Fruit fly (Drosophila melanogaster) whole organism, embryonic: ENCODE measurements around the gene CG6527.
A peak's percentile ranks its signal among the peaks of the same experiment; 100 is the strongest.

ENCODE experiments used
- Ada2b ChIP-seq: fragments of 200-800 bp; sonication (Bioruptor generic); IDR thresholded peaks from 2 replicates; pipeline ENCODE4 v1.3.6; 2022; ENCODE audit warnings: missing biosample characterization, missing genetic modification characterization
- Adf1 ChIP-seq: fragments of 200-800 bp; sonication (Bioruptor generic); IDR thresholded peaks from 2 replicates; pipeline ENCODE4 v1.3.6; 2022; ENCODE audit warnings: missing biosample characterization, missing genetic modification characterization
- B-H2 ChIP-seq: fragments of 200-800 bp; sonication (Bioruptor generic); optimal IDR thresholded peaks from 2 replicates; lab custom pipeline; 2018; ENCODE audit warnings: missing biosample characterization, mild to moderate bottlenecking, missing genetic modification characterization
- BEAF-32 ChIP-seq: fragments of 200-800 bp; sonication (Bioruptor generic); optimal IDR thresholded peaks from 3 replicates; lab custom pipeline; 2017; ENCODE audit warnings: missing biosample characterization, missing genetic modification characterization, mild to moderate bottlenecking, moderate library complexity, missing genetic modification reagents
- CG10147 ChIP-seq: fragments of 200-800 bp; sonication (Bioruptor generic); optimal IDR thresholded peaks from 2 replicates; lab custom pipeline; 2019; ENCODE audit warnings: missing biosample characterization, mild to moderate bottlenecking, missing genetic modification characterization, moderate library complexity
- CG10366 ChIP-seq: fragments of 200-800 bp; sonication (Bioruptor generic); IDR thresholded peaks from 2 replicates; pipeline ENCODE4 v1.3.6; 2022; ENCODE audit warnings: missing biosample characterization, missing genetic modification characterization
- CG11456 ChIP-seq: fragments of 200-800 bp; sonication (Bioruptor generic); IDR thresholded peaks from 3 replicates; pipeline ENCODE4 v1.3.6; 2022; ENCODE audit warnings: missing biosample characterization, missing genetic modification characterization
- CG11560 ChIP-seq: fragments of 200-800 bp; sonication (Bioruptor generic); IDR thresholded peaks from 3 replicates; pipeline ENCODE4 v1.3.6; 2022; ENCODE audit warnings: missing biosample characterization, missing genetic modification characterization
- CG12391 ChIP-seq: fragments of 200-800 bp; sonication (Bioruptor generic); optimal IDR thresholded peaks from 3 replicates; lab custom pipeline; 2018; ENCODE audit warnings: missing biosample characterization, mild to moderate bottlenecking, missing genetic modification characterization, moderate library complexity
- CG13123 ChIP-seq: fragments of 200-800 bp; sonication (Bioruptor generic); optimal IDR thresholded peaks from 2 replicates; lab custom pipeline; 2016; ENCODE audit warnings: missing biosample characterization, missing genetic modification characterization
- CG15696 ChIP-seq: fragments of 200-800 bp; sonication (Bioruptor generic); optimal IDR thresholded peaks from 2 replicates; lab custom pipeline; 2019; ENCODE audit warnings: missing biosample characterization, mild to moderate bottlenecking, missing genetic modification characterization, moderate library complexity
- CG17568 ChIP-seq: fragments of 200-800 bp; sonication (Bioruptor generic); optimal IDR thresholded peaks from 2 replicates; lab custom pipeline; 2018; ENCODE audit warnings: missing biosample characterization, mild to moderate bottlenecking, missing genetic modification characterization, moderate library complexity
- CG1792 ChIP-seq: fragments of 200-800 bp; sonication (Bioruptor generic); optimal IDR thresholded peaks from 2 replicates; lab custom pipeline; 2016; ENCODE audit warnings: missing biosample characterization, missing genetic modification characterization
- CG3281 ChIP-seq: fragments of 200-800 bp; sonication (Bioruptor generic); optimal IDR thresholded peaks from 3 replicates; lab custom pipeline; 2017; ENCODE audit warnings: missing biosample characterization, mild to moderate bottlenecking, missing genetic modification characterization
- CG34376 ChIP-seq: fragments of 200-800 bp; sonication (Bioruptor generic); optimal IDR thresholded peaks from 2 replicates; lab custom pipeline; 2018; ENCODE audit warnings: missing biosample characterization, mild to moderate bottlenecking, missing genetic modification characterization
- CG3847 ChIP-seq: fragments of 200-800 bp; sonication (Bioruptor generic); IDR thresholded peaks from 2 replicates; pipeline ENCODE4 v1.3.6; 2022; ENCODE audit warnings: missing biosample characterization, missing genetic modification characterization
- CG43689 ChIP-seq: fragments of 200-800 bp; sonication (Bioruptor generic); IDR thresholded peaks from 2 replicates; pipeline ENCODE4 v1.3.6; 2022; ENCODE audit warnings: missing biosample characterization, missing genetic modification characterization
- CG5953 ChIP-seq: fragments of 200-800 bp; sonication (Bioruptor generic); IDR thresholded peaks from 2 replicates; pipeline ENCODE4 v1.3.6; 2022; ENCODE audit warnings: missing biosample characterization, missing genetic modification characterization
- CG7987 ChIP-seq: fragments of 200-800 bp; sonication (Bioruptor generic); optimal IDR thresholded peaks from 2 replicates; lab custom pipeline; 2018; ENCODE audit warnings: missing biosample characterization, mild to moderate bottlenecking, missing genetic modification characterization, moderate library complexity
- CG8359 ChIP-seq: fragments of 200-800 bp; sonication (Bioruptor generic); optimal IDR thresholded peaks from 2 replicates; lab custom pipeline; 2017; ENCODE audit warnings: missing biosample characterization, mild to moderate bottlenecking, missing genetic modification characterization, borderline replicate concordance
- CG8924 ChIP-seq: fragments of 200-800 bp; optimal IDR thresholded peaks from 3 replicates; lab custom pipeline; 2019; ENCODE audit warnings: missing biosample characterization, mild to moderate bottlenecking, missing genetic modification characterization, moderate library complexity
- D ChIP-seq, 2 experiments: fragments of 200-800 bp in 1 of 2; fragments of >200 bp in 1 of 2; sonication (Bioruptor generic) in 1 of 2; optimal IDR thresholded peaks; 2 replicates in 1 of 2; 3 replicates in 1 of 2; lab custom pipeline; 2017; ENCODE audit warnings: mild to moderate bottlenecking in 1 of 2, missing biosample characterization in 1 of 2, missing genetic modification characterization in 1 of 2, missing genetic modification reagents in 1 of 2
- Doc2 ChIP-seq: fragments of 200-800 bp; sonication (Bioruptor generic); IDR thresholded peaks from 2 replicates; pipeline ENCODE4 v1.3.6; 2022; ENCODE audit warnings: missing biosample characterization, missing genetic modification characterization
- GATAe ChIP-seq: fragments of 200-800 bp; sonication (Bioruptor generic); conservative IDR thresholded peaks from 2 replicates; pipeline ENCODE4 v1.3.6; 2022; ENCODE audit warnings: missing biosample characterization, missing genetic modification characterization
- Hand ChIP-seq: fragments of 200-800 bp; sonication (Bioruptor generic); optimal IDR thresholded peaks from 2 replicates; lab custom pipeline; 2017; ENCODE audit warnings: mild to moderate bottlenecking, missing biosample characterization, missing genetic modification reagents, missing genetic modification characterization
- HmgD ChIP-seq: fragments of 200-800 bp; sonication (Bioruptor generic); optimal IDR thresholded peaks from 3 replicates; lab custom pipeline; 2016; ENCODE audit warnings: missing biosample characterization, missing genetic modification characterization
- Neu2 ChIP-seq: fragments of 200-800 bp; sonication (Bioruptor generic); optimal IDR thresholded peaks from 3 replicates; lab custom pipeline; 2016; ENCODE audit warnings: missing biosample characterization, missing genetic modification characterization, borderline replicate concordance
- PHDP ChIP-seq: fragments of 200-800 bp; sonication (Bioruptor generic); optimal IDR thresholded peaks from 3 replicates; lab custom pipeline; 2018; ENCODE audit warnings: missing biosample characterization, mild to moderate bottlenecking, missing genetic modification characterization, moderate library complexity
- Side ChIP-seq: fragments of 200-800 bp; sonication (Bioruptor generic); optimal IDR thresholded peaks from 2 replicates; lab custom pipeline; 2016; ENCODE audit warnings: missing biosample characterization, missing genetic modification characterization
- abd-A ChIP-seq: fragments of 200-800 bp; sonication (Bioruptor generic); optimal IDR thresholded peaks from 3 replicates; lab custom pipeline; 2019; ENCODE audit warnings: missing biosample characterization, mild to moderate bottlenecking, missing genetic modification characterization, moderate library complexity
- amos ChIP-seq: fragments of 200-800 bp; sonication (Bioruptor generic); IDR thresholded peaks from 2 replicates; pipeline ENCODE4 v1.3.6; 2022; ENCODE audit warnings: missing biosample characterization, missing genetic modification characterization; ENCODE audit not compliant: partially characterized antibody
- bcd ChIP-seq: fragments of 200-800 bp; sonication (Bioruptor generic); optimal IDR thresholded peaks from 2 replicates; lab custom pipeline; 2017; ENCODE audit warnings: missing biosample characterization, mild to moderate bottlenecking, missing genetic modification characterization
- cato ChIP-seq: fragments of 200-800 bp; sonication (Bioruptor generic); optimal IDR thresholded peaks from 2 replicates; lab custom pipeline; 2016; ENCODE audit warnings: missing biosample characterization, missing genetic modification characterization, borderline replicate concordance
- crol ChIP-seq: fragments of 200-800 bp; sonication (Bioruptor generic); IDR thresholded peaks from 2 replicates; pipeline ENCODE4 v1.3.6; 2022; ENCODE audit warnings: missing biosample characterization, missing genetic modification characterization
- dmrt99B ChIP-seq: fragments of 200-800 bp; sonication (Bioruptor generic); optimal IDR thresholded peaks from 2 replicates; lab custom pipeline; 2018; ENCODE audit warnings: missing biosample characterization, mild to moderate bottlenecking, missing genetic modification characterization, moderate library complexity
- en ChIP-seq: fragments of 200-800 bp; sonication (Bioruptor generic); optimal IDR thresholded peaks from 2 replicates; lab custom pipeline; 2016; ENCODE audit warnings: missing biosample characterization, missing genetic modification characterization
- esg ChIP-seq: fragments of 200-800 bp; sonication (Bioruptor generic); conservative IDR thresholded peaks from 2 replicates; pipeline ENCODE4 v1.3.6; 2022; ENCODE audit warnings: missing biosample characterization, missing genetic modification characterization
- fd3F ChIP-seq: fragments of 200-800 bp; sonication (Bioruptor generic); optimal IDR thresholded peaks from 2 replicates; lab custom pipeline; 2018; ENCODE audit warnings: missing biosample characterization, mild to moderate bottlenecking, missing genetic modification characterization, moderate library complexity
- grau ChIP-seq: fragments of 200-800 bp; optimal IDR thresholded peaks from 3 replicates; lab custom pipeline; 2019; ENCODE audit warnings: missing biosample characterization, mild to moderate bottlenecking, missing genetic modification characterization, moderate library complexity
- hkb ChIP-seq, 2 experiments: fragments of 200-800 bp in 1 of 2; fragments of >200 bp in 1 of 2; sonication (Bioruptor generic) in 1 of 2; IDR thresholded peaks in 1 of 2; optimal IDR thresholded peaks in 1 of 2; 2 replicates each; pipeline versions ENCODE4 v1.3.6 to Lab custom; 2017 to 2022; ENCODE audit warnings: missing biosample characterization in 1 of 2, missing genetic modification characterization in 1 of 2
- jigr1 ChIP-seq: fragments of 200-800 bp; sonication (Bioruptor generic); IDR thresholded peaks from 3 replicates; pipeline ENCODE4 v1.3.6; 2022; ENCODE audit warnings: missing biosample characterization, missing genetic modification characterization
- lab ChIP-seq: fragments of 200-800 bp; sonication (Bioruptor generic); optimal IDR thresholded peaks from 3 replicates; lab custom pipeline; 2017; ENCODE audit warnings: missing biosample characterization, missing genetic modification characterization, mild to moderate bottlenecking, moderate library complexity, missing genetic modification reagents
- onecut ChIP-seq: fragments of 200-800 bp; sonication (Bioruptor generic); IDR thresholded peaks from 2 replicates; pipeline ENCODE4 v1.3.6; 2022; ENCODE audit warnings: missing biosample characterization, missing genetic modification characterization
- prd ChIP-seq, 3 experiments: fragments of >200 bp in 2 of 3; fragments of 200-800 bp in 1 of 3; sonication (Bioruptor generic) in 1 of 3; optimal IDR thresholded peaks in 2 of 3; IDR thresholded peaks in 1 of 3; 2 replicates in 2 of 3; 3 replicates in 1 of 3; pipeline versions ENCODE4 v1.3.6 to Lab custom; 2017 to 2022; ENCODE audit warnings: missing biosample characterization in 1 of 3, missing genetic modification characterization in 1 of 3
- pros ChIP-seq: fragments of 200-800 bp; sonication (Bioruptor generic); optimal IDR thresholded peaks from 3 replicates; lab custom pipeline; 2019; ENCODE audit warnings: missing biosample characterization, mild to moderate bottlenecking, missing genetic modification characterization, moderate library complexity
- row ChIP-seq: fragments of 200-800 bp; sonication (Bioruptor generic); IDR thresholded peaks from 3 replicates; pipeline ENCODE4 v1.3.6; 2022; ENCODE audit warnings: missing biosample characterization, missing genetic modification characterization
- slbo ChIP-seq: fragments of 200-800 bp; sonication (Bioruptor generic); IDR thresholded peaks from 2 replicates; pipeline ENCODE4 v1.3.6; 2022; ENCODE audit warnings: missing biosample characterization, missing genetic modification characterization
- tgo ChIP-seq: fragments of 200-800 bp; sonication (Bioruptor generic); IDR thresholded peaks from 3 replicates; pipeline ENCODE4 v1.3.6; 2022; ENCODE audit warnings: missing biosample characterization, missing genetic modification characterization
- zen ChIP-seq: fragments of 200-800 bp; sonication (Bioruptor generic); optimal IDR thresholded peaks from 3 replicates; lab custom pipeline; 2018; ENCODE audit warnings: missing biosample characterization, mild to moderate bottlenecking, missing genetic modification characterization, moderate library complexity

Gene CG6527

dm6 chr3L:10514829-10515228 is 44.1 kb downstream of the CG6527 start (continued):
- peak; percentile 46 for TF ChIP-seq bcd (GFP tag; lab: Kevin White, UChicago)
- no peak for TF ChIP-seq BEAF-32
- no peak for TF ChIP-seq Hand (GFP tag; lab: Kevin White, UChicago)
- TF ChIP-seq HmgD: no peak
- no peak for TF ChIP-seq prd (optimal IDR thresholded peaks at IDR 0.05; lab: Kevin White, UChicago)
- peak; percentile 70 for TF ChIP-seq prd (GFP tag; IDR thresholded peaks at IDR 0.05; lab: Robert Waterston, UW)
- TF ChIP-seq fd3F: no peak
- TF ChIP-seq CG11456 (GFP tag; lab: Robert Waterston, UW): no peak
- TF ChIP-seq CG8924 (tag; lab: Kevin White, UChicago): peak; percentile 39
- peak; percentile 25; the same call in 1 of the 3 replicates for TF ChIP-seq tgo
- no peak for TF ChIP-seq CG13123 (GFP tag; lab: Kevin White, UChicago)
- TF ChIP-seq lab (GFP tag; lab: Kevin White, UChicago): peak; percentile 48
- no peak for TF ChIP-seq CG10147 (GFP tag; lab: Kevin White, UChicago)
- peak; percentile 53 for TF ChIP-seq zen (tag; lab: Kevin White, UChicago)
- no peak for TF ChIP-seq B-H2 (GFP tag; lab: Kevin White, UChicago)
- 0 out of 2 replicates have a peak, but pooled peaks have one; percentile 29 for TF ChIP-seq slbo
- TF ChIP-seq Doc2 (GFP tag; lab: Robert Waterston, UW): no peak
- no peak for TF ChIP-seq CG11560 (tag; lab: Robert Waterston, UW)
- TF ChIP-seq CG34376: no peak
- peak; percentile 51; the same call in 2 of the 3 replicates for TF ChIP-seq row (GFP tag; lab: Robert Waterston, UW)
- TF ChIP-seq CG17568 (GFP tag; lab: Kevin White, UChicago): no peak
- TF ChIP-seq CG12391 (tag; lab: Kevin White, UChicago): peak; percentile 33
- no peak for TF ChIP-seq CG7987 (GFP tag; lab: Kevin White, UChicago)
- peak; percentile 17 for TF ChIP-seq CG8359 (GFP tag; lab: Kevin White, UChicago)
- no peak for TF ChIP-seq en
- TF ChIP-seq esg (GFP tag; lab: Robert Waterston, UW): peak; percentile 37; the same call in 1 of the 2 replicates
- no peak for TF ChIP-seq D (optimal IDR thresholded peaks at IDR 0.05; lab: Kevin White, UChicago)
- TF ChIP-seq D (GFP tag; optimal IDR thresholded peaks at IDR 0.05; lab: Kevin White, UChicago): peak; percentile 38
- TF ChIP-seq CG10366 (GFP tag; lab: Robert Waterston, UW): peak; percentile 29; the same call in 1 of the 2 replicates
- peak; percentile 9 for TF ChIP-seq PHDP (tag; lab: Kevin White, UChicago)
- peak; percentile 33 for TF ChIP-seq grau (tag; lab: Kevin White, UChicago)
- TF ChIP-seq cato (GFP tag; lab: Kevin White, UChicago): no peak
- no peak for TF ChIP-seq GATAe (GFP tag; lab: Robert Waterston, UW)
- TF ChIP-seq CG3847 (GFP tag; lab: Robert Waterston, UW): no peak
- TF ChIP-seq CG3281 (GFP tag; lab: Kevin White, UChicago): peak; percentile 22
- peak; percentile 22; the same call in 1 of the 2 replicates for TF ChIP-seq onecut
- TF ChIP-seq CG1792 (GFP tag; lab: Kevin White, UChicago): no peak
- TF ChIP-seq dmrt99B (tag; lab: Kevin White, UChicago): peak; percentile 59
- TF ChIP-seq hkb (optimal IDR thresholded peaks at IDR 0.05; lab: Kevin White, UChicago): no peak
- peak; percentile 47; the same call in 1 of the 2 replicates for TF ChIP-seq hkb (GFP tag; IDR thresholded peaks at IDR 0.05; lab: Robert Waterston, UW)

- TF ChIP-seq crol (GFP tag; lab: Robert Waterston, UW): peak; percentile 83
- no peak for TF ChIP-seq Ada2b (GFP tag; lab: Robert Waterston, UW)
- no peak for TF ChIP-seq Neu2 (GFP tag; lab: Kevin White, UChicago)
- no peak for TF ChIP-seq Side (GFP tag; lab: Kevin White, UChicago)
- no peak for TF ChIP-seq CG1792 (GFP tag; lab: Kevin White, UChicago)
- peak; percentile 90 for TF ChIP-seq abd-A (tag; lab: Kevin White, UChicago)
- TF ChIP-seq CG15696 (tag; lab: Kevin White, UChicago): no peak
- TF ChIP-seq Adf1: peak; percentile 19; the same call in 1 of the 2 replicates
- TF ChIP-seq jigr1: no peak
- TF ChIP-seq pros (GFP tag; lab: Kevin White, UChicago): no peak
- no peak for TF ChIP-seq CG5953
- TF ChIP-seq amos: no peak
- TF ChIP-seq CG43689 (GFP tag; lab: Robert Waterston, UW): no peak
These were observed 45.5 kb downstream of the CG6527 start for dm6 chr3L:10513412-10513811.
